Fruit fly (Drosophila melanogaster): Measurements from ENCODE around the gene Acsf3.

DNA sequence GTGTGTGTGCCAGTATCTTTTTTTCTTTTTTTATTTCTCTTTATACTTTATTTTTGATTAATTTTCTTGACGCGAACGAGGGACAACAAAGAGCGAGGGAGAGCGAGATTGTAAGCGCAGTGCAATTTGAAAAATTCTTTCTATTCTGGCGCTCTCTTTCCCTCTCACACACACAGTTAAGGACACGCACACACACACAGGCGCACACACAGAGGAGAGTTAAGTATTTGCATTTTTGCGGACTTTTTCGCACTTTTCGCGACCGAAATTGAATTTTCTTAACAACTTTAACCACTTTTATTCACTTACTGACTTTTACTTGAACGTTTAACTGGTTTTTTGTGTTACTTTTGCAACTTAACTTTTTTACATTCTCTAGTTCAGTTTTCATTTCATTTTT lies 43.4 kb upstream of the Acsf3 start:
- TF ChIP-seq CG14711 (tag; optimal IDR thresholded peaks at IDR 0.05) (no peak), CG12768 (GFP tag; optimal IDR thresholded peaks at IDR 0.05) (no peak), kay (GFP tag; ENCODE audit: borderline replicate concordance) (no peak), CG1620 (GFP tag; optimal IDR thresholded peaks at IDR 0.05) (no peak), bab1 (GFP tag; optimal IDR thresholded peaks at IDR 0.05) (no peak)

All from whole organism, adult.